Worm (Caenorhabditis elegans): ENCODE data around the gene leo-1.

The leo-1 gene

DNA sequence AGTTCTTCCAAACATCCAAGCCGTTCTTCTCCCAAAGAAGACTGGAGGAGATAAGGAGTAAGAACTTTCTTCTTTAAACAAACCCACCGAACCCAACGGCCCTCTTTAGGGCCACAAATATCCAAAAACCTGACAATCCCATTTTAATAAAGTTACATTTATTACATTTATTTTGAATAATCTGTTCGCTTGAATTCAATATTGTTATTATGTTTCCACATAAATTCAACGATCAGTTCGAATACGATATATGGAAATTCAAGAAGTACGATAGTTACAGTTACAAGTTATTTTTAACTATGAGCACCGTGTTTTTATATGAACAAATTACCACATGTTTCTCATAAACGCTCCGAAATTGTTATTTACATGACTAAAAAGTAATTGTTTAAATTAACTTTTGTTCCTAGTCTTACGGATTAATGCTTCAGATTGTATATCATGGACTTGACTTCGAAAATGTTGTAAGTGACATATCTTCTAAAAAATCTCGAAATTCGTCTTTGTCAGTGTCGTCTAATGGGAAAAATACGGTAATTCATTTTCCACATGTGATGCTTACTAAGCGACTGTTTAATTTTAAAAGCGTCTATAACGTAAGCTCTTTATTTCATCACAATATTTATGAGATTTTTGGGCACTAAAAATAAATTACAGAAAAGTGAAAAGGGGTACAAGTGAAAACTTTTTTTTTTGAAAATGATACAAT lies 11.7 kb upstream of the leo-1 start (continued):
- TF ChIP-seq ztf-26 (tag; optimal IDR thresholded peaks at IDR 0.05) (no peak), hmg-1.2 (GFP tag; IDR thresholded peaks at IDR 0.05) (peak; percentile 32; the same call in 1 of the 2 replicates), lsl-1 (GFP tag; optimal IDR thresholded peaks at IDR 0.05) (peak; percentile 19), madf-6 (GFP tag; IDR thresholded peaks at IDR 0.05) (peak; percentile 71), egrh-3 (GFP tag; IDR thresholded peaks at IDR 0.05) (no peak), mxl-1 (tag; optimal IDR thresholded peaks at IDR 0.05) (no peak), hsf-1 (GFP tag; IDR thresholded peaks at IDR 0.05) (peak; percentile 48; the same call in 1 of the 2 replicates), unc-62 (GFP tag; optimal IDR thresholded peaks at IDR 0.05) (no peak), ceh-91 (GFP tag; IDR thresholded peaks at IDR 0.05) (0 out of 2 replicates have a peak, but pooled peaks have one; percentile 49), ceh-40 (GFP tag; IDR thresholded peaks at IDR 0.05) (no peak), rcor-1 (GFP tag; IDR thresholded peaks at IDR 0.05) (peak; percentile 37; the same call in 1 of the 2 replicates), B0261.1 (tag; optimal IDR thresholded peaks at IDR 0.05) (no peak), mcd-1 (GFP tag; IDR thresholded peaks at IDR 0.05) (0 out of 2 replicates have a peak, but pooled peaks have one; percentile 34), dox-1 (GFP tag; IDR thresholded peaks at IDR 0.05) (peak; percentile 81), efl-1 (GFP tag; optimal IDR thresholded peaks at IDR 0.05) (peak; percentile 2), mel-28 (tag; optimal IDR thresholded peaks at IDR 0.05; ENCODE audit: borderline replicate concordance) (no peak)

DNA sequence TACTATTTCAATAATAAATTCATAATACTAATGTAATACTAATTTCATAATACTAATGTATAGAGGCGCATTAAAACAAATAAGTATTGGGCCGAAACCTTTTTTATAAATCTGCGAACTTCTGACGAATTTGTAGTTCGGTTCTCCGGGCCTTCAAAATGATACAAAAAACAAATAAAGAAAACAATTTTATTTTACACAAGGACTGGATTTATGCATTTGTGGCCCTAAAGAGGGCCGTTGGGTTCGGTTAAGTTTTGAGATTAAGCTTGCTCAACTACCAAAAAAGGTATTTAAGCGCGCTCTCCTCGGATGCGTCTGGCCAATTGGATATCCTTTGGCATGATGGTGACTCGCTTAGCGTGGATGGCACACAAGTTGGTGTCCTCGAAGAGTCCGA lies 8.4 kb upstream of the leo-1 start:
- TF ChIP-seq ztf-25 (GFP tag; IDR thresholded peaks at IDR 0.05) (0 out of 2 replicates have a peak, but pooled peaks have one; percentile 23), F33H1.4 (GFP tag; IDR thresholded peaks at IDR 0.05) (peak; percentile 32; the same call in 1 of the 2 replicates), Y95B8A.8 (GFP tag; IDR thresholded peaks at IDR 0.05) (peak; percentile 74; the same call in 1 of the 2 replicates), madf-3 (GFP tag; IDR thresholded peaks at IDR 0.05) (0 out of 2 replicates have a peak, but pooled peaks have one; percentile 16), hmg-1.2 (GFP tag; IDR thresholded peaks at IDR 0.05) (peak; percentile 36; the same call in 1 of the 2 replicates), lin-26 (GFP tag; IDR thresholded peaks at IDR 0.05) (peak; percentile 85), egl-44 (GFP tag; IDR thresholded peaks at IDR 0.05) (peak; percentile 82), ekl-4 (GFP tag; IDR thresholded peaks at IDR 0.05) (peak; percentile 82), madf-6 (GFP tag; IDR thresholded peaks at IDR 0.05) (peak; percentile 70), F39B2.1 (GFP tag; IDR thresholded peaks at IDR 0.05) (peak; percentile 90), Y53G8AR.9 (GFP tag; conservative IDR thresholded peaks at IDR 0.05) (peak; percentile 66), hsf-1 (GFP tag; IDR thresholded peaks at IDR 0.05) (peak; percentile 63), ceh-100 (GFP tag; IDR thresholded peaks at IDR 0.05) (peak; percentile 22; the same call in 1 of the 2 replicates), dox-1 (GFP tag; IDR thresholded peaks at IDR 0.05) (peak; percentile 63), attf-6 (GFP tag; IDR thresholded peaks at IDR 0.05) (peak; percentile 83), rcor-1 (GFP tag; IDR thresholded peaks at IDR 0.05) (peak; percentile 55)

DNA sequence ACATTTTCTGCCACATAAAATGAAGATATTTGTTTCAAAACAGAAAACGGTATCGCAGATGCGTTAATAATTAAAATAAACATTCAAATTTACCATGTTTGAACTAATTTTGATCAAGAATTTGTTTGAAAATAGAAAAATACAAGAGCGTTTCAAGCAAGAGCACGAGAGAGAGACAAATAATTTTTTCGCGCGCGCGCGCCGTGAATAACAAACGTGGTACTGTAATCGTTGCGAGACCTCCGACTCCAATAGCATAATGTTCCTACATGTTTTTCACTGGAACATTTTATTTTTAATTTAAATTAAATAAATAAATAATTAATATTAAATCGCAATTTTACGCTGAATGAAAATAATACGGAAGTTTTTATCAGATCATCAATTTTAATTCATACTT lies 7.9 kb upstream of the leo-1 start, which contains the start of gene F54E12.2:
TSS of gene F54E12.2 (minus strand) at position 164 of the 400 bp plus-strand sequence.
- TF ChIP-seq bed-1 (GFP tag; IDR thresholded peaks at IDR 0.05): no peak
- TF ChIP-seq hlh-26 (GFP tag; conservative IDR thresholded peaks at IDR 0.05): no peak
- TF ChIP-seq attf-5 (GFP tag; optimal IDR thresholded peaks at IDR 0.05): no peak
- TF ChIP-seq ekl-4 (GFP tag; IDR thresholded peaks at IDR 0.05): peak; percentile 30; the same call in 1 of the 2 replicates
- no peak for TF ChIP-seq die-1 (tag; optimal IDR thresholded peaks at IDR 0.05)
- no peak for TF ChIP-seq cebp-2 (GFP tag; IDR thresholded peaks at IDR 0.05)
- peak; percentile 45; the same call in 1 of the 2 replicates for TF ChIP-seq Y53F4B.3 (GFP tag; IDR thresholded peaks at IDR 0.05)
- no peak for TF ChIP-seq egl-44 (GFP tag; IDR thresholded peaks at IDR 0.05)
- peak; percentile 88 for TF ChIP-seq snpc-1.3 (tag; optimal IDR thresholded peaks at IDR 0.05; ENCODE audit: insufficient read depth)
- TF ChIP-seq rpc-1 (optimal IDR thresholded peaks at IDR 0.05): no peak
- TF ChIP-seq rpc-1 (tag; optimal IDR thresholded peaks at IDR 0.05): no peak
- TF ChIP-seq nhr-90 (tag; optimal IDR thresholded peaks at IDR 0.05): no peak
- TF ChIP-seq sdz-38 (tag; optimal IDR thresholded peaks at IDR 0.05): no peak
- no peak for TF ChIP-seq F55B11.4 (tag; optimal IDR thresholded peaks at IDR 0.05; ENCODE audit: borderline replicate concordance, insufficient read depth)
- no peak for TF ChIP-seq ets-4 (GFP tag; optimal IDR thresholded peaks at IDR 0.05)
- no peak for TF ChIP-seq K12H6.12 (tag; optimal IDR thresholded peaks at IDR 0.05)
- no peak for TF ChIP-seq F57A8.1 (GFP tag; optimal IDR thresholded peaks at IDR 0.05)
- no peak for TF ChIP-seq aptf-3 (GFP tag; IDR thresholded peaks at IDR 0.05)
- 0 out of 2 replicates have a peak, but pooled peaks have one; percentile 46 for TF ChIP-seq attf-3 (GFP tag; conservative IDR thresholded peaks at IDR 0.05)
- TF ChIP-seq K11D2.4 (GFP tag; IDR thresholded peaks at IDR 0.05): no peak

All from whole organism, young adult.